Worm (Caenorhabditis elegans) whole organism, mixed stage, embryonic: ENCODE measurements around the gene F10E7.11.

Source experiments
- hlh-1 ChIP-seq: fragments of 150-350 bp; optimal IDR thresholded peaks from 2 replicates; lab custom pipeline; 2014; ENCODE audit warnings: missing biosample characterization, missing genetic modification reagents, missing genetic modification characterization
- mab-5 ChIP-seq: fragments of 150-350 bp; optimal IDR thresholded peaks from 2 replicates; lab custom pipeline; 2014; ENCODE audit warnings: missing biosample characterization, missing genetic modification characterization
- nhr-12 ChIP-seq: fragments of 150-350 bp; optimal IDR thresholded peaks from 2 replicates; lab custom pipeline; 2014; ENCODE audit warnings: missing biosample characterization, missing genetic modification characterization
- nhr-237 ChIP-seq: fragments of 150-350 bp; optimal IDR thresholded peaks from 2 replicates; lab custom pipeline; 2014; ENCODE audit warnings: missing biosample characterization, missing genetic modification characterization
- nhr-76 ChIP-seq: sonication (generic microtip); optimal IDR thresholded peaks from 2 replicates; lab custom pipeline; 2017; ENCODE audit warnings: missing biosample characterization, missing genetic modification characterization
- sptf-1 ChIP-seq: sonication (generic microtip); optimal IDR thresholded peaks from 2 replicates; lab custom pipeline; 2017; ENCODE audit warnings: mild to moderate bottlenecking, missing genetic modification characterization, moderate library complexity, missing compliant biosample characterization
- unc-39 ChIP-seq: fragments of 150-350 bp; optimal IDR thresholded peaks from 2 replicates; lab custom pipeline; 2014; ENCODE audit warnings: missing biosample characterization, missing genetic modification characterization
- unc-62 ChIP-seq: fragments of 150-350 bp; optimal IDR thresholded peaks from 2 replicates; lab custom pipeline; 2014; ENCODE audit warnings: missing biosample characterization, missing genetic modification reagents, missing genetic modification characterization
- ztf-11 ChIP-seq: fragments of 150-350 bp; optimal IDR thresholded peaks from 2 replicates; lab custom pipeline; 2014; ENCODE audit warnings: missing biosample characterization, missing genetic modification characterization

- TF ChIP-seq hlh-1 (tag; lab: Kevin White, UChicago) (no peak), nhr-12 (tag; lab: Kevin White, UChicago) (no peak), unc-62 (GFP tag; lab: Kevin White, UChicago) (no peak), unc-39 (tag; lab: Kevin White, UChicago) (no peak), ztf-11 (no peak), nhr-237 (tag; lab: Kevin White, UChicago) (no peak), sptf-1 (no peak), mab-5 (tag; lab: Kevin White, UChicago) (no peak), nhr-76 (tag; lab: Kevin White, UChicago) (no peak)
These were observed 49.2 kb downstream of the F10E7.11 start, which contains the start of gene kat-1 for ce11 chrII:7073537-7073913.
